Worm (Caenorhabditis elegans) whole organism, L2 larva: Measurements from ENCODE around the gene F38E1.3.

Source experiments
- C34F6.9 ChIP-seq: fragments of 150-350 bp; optimal IDR thresholded peaks from 2 replicates; lab custom pipeline; 2014; ENCODE audit warnings: missing biosample characterization, missing genetic modification characterization
- F13H6.1 ChIP-seq: sonication (generic microtip); optimal IDR thresholded peaks from 2 replicates; lab custom pipeline; 2016; ENCODE audit warnings: missing genetic modification characterization, missing compliant biosample characterization
- R02D3.7 ChIP-seq: fragments of 150-350 bp; optimal IDR thresholded peaks from 2 replicates; lab custom pipeline; 2014; ENCODE audit warnings: missing biosample characterization, missing genetic modification characterization
- Y55F3AM.14 ChIP-seq: fragments of 200-800 bp; sonication (Bioruptor generic); optimal IDR thresholded peaks from 2 replicates; lab custom pipeline; 2018; ENCODE audit warnings: mild to moderate bottlenecking, missing genetic modification characterization, missing compliant biosample characterization
- ZK546.5 ChIP-seq: sonication (generic microtip); optimal IDR thresholded peaks from 2 replicates; lab custom pipeline; 2017; ENCODE audit warnings: missing biosample characterization, missing genetic modification characterization
- alr-1 ChIP-seq: fragments of 150-350 bp; optimal IDR thresholded peaks from 2 replicates; lab custom pipeline; 2014; ENCODE audit warnings: missing biosample characterization, missing genetic modification characterization
- aly-2 ChIP-seq: fragments of 150-350 bp; optimal IDR thresholded peaks from 2 replicates; lab custom pipeline; 2014; ENCODE audit warnings: missing biosample characterization, missing genetic modification characterization
- ama-1 ChIP-seq: fragments of 150-350 bp; optimal IDR thresholded peaks from 2 replicates; lab custom pipeline; 2018; ENCODE audit warnings: inconsistent platforms
- blmp-1 ChIP-seq: sonication (generic microtip); optimal IDR thresholded peaks from 2 replicates; lab custom pipeline; 2017; ENCODE audit warnings: missing genetic modification characterization, mild to moderate bottlenecking, missing compliant biosample characterization, antibody characterized with exemption, moderate library complexity; ENCODE audit not compliant: insufficient read depth
- ceh-16 ChIP-seq: fragments of 150-350 bp; optimal IDR thresholded peaks from 2 replicates; lab custom pipeline; 2014; ENCODE audit warnings: missing biosample characterization, missing genetic modification characterization
- ceh-82 ChIP-seq: fragments of 150-350 bp; optimal IDR thresholded peaks from 2 replicates; lab custom pipeline; 2014; ENCODE audit warnings: missing biosample characterization, missing genetic modification characterization
- crh-2 ChIP-seq: sonication (generic microtip); optimal IDR thresholded peaks from 2 replicates; lab custom pipeline; 2017; ENCODE audit warnings: missing biosample characterization, missing genetic modification characterization
- egl-27 ChIP-seq: sonication (generic microtip); optimal IDR thresholded peaks from 3 replicates; lab custom pipeline; 2017; ENCODE audit warnings: missing biosample characterization, missing genetic modification reagents, missing genetic modification characterization
- elt-1 ChIP-seq: fragments of 150-350 bp; optimal IDR thresholded peaks from 2 replicates; lab custom pipeline; 2014; ENCODE audit warnings: missing biosample characterization, missing genetic modification characterization
- elt-3 ChIP-seq: sonication (generic microtip); optimal IDR thresholded peaks from 2 replicates; lab custom pipeline; 2017; ENCODE audit warnings: missing biosample characterization, missing genetic modification characterization
- fos-1 ChIP-seq: fragments of 150-350 bp; optimal IDR thresholded peaks from 2 replicates; lab custom pipeline; 2014; ENCODE audit warnings: missing biosample characterization, missing genetic modification characterization
- gmeb-1 ChIP-seq: fragments of 150-350 bp; optimal IDR thresholded peaks from 2 replicates; lab custom pipeline; 2014; ENCODE audit warnings: missing biosample characterization, missing genetic modification characterization
- lin-13 ChIP-seq: fragments of 150-350 bp; optimal IDR thresholded peaks from 2 replicates; lab custom pipeline; 2014; ENCODE audit warnings: missing biosample characterization, missing genetic modification reagents, missing genetic modification characterization
- lin-39 ChIP-seq: fragments of 150-350 bp; optimal IDR thresholded peaks from 2 replicates; lab custom pipeline; 2014; ENCODE audit warnings: missing biosample characterization, missing genetic modification reagents, missing genetic modification characterization
- lsy-2 ChIP-seq, 2 experiments: fragments of 150-350 bp in 1 of 2; sonication (generic microtip) in 1 of 2; optimal IDR thresholded peaks; 2 replicates each; lab custom pipeline; 2014 to 2017; ENCODE audit warnings: missing biosample characterization in 2 of 2, missing genetic modification characterization in 2 of 2
- mab-5 ChIP-seq: fragments of 150-350 bp; optimal IDR thresholded peaks from 2 replicates; lab custom pipeline; 2014; ENCODE audit warnings: missing biosample characterization, missing genetic modification characterization
- mdl-1 ChIP-seq, 2 experiments: fragments of 150-350 bp in 1 of 2; sonication (generic microtip) in 1 of 2; optimal IDR thresholded peaks; 2 replicates each; lab custom pipeline; 2017; ENCODE audit warnings: missing biosample characterization in 2 of 2, missing genetic modification characterization in 2 of 2
- nhr-10 ChIP-seq: sonication (generic microtip); optimal IDR thresholded peaks from 2 replicates; lab custom pipeline; 2017; ENCODE audit warnings: missing biosample characterization, missing genetic modification characterization
- nhr-11 ChIP-seq: fragments of 150-350 bp; optimal IDR thresholded peaks from 2 replicates; lab custom pipeline; 2014; ENCODE audit warnings: missing biosample characterization, missing genetic modification characterization
- nhr-12 ChIP-seq: fragments of 150-350 bp; optimal IDR thresholded peaks from 2 replicates; lab custom pipeline; 2014; ENCODE audit warnings: missing biosample characterization, missing genetic modification characterization
- nhr-129 ChIP-seq: fragments of 150-350 bp; optimal IDR thresholded peaks from 2 replicates; lab custom pipeline; 2014; ENCODE audit warnings: missing biosample characterization, missing genetic modification characterization
- nhr-21 ChIP-seq: fragments of 150-350 bp; optimal IDR thresholded peaks from 2 replicates; lab custom pipeline; 2014; ENCODE audit warnings: missing biosample characterization, missing genetic modification characterization
- nhr-23 ChIP-seq: fragments of 150-350 bp; optimal IDR thresholded peaks from 2 replicates; lab custom pipeline; 2014; ENCODE audit warnings: missing biosample characterization, missing genetic modification reagents, missing genetic modification characterization
- nhr-237 ChIP-seq: fragments of 150-350 bp; optimal IDR thresholded peaks from 2 replicates; lab custom pipeline; 2014; ENCODE audit warnings: missing biosample characterization, missing genetic modification characterization
- nhr-25 ChIP-seq: fragments of 150-350 bp; sonication (generic microtip); optimal IDR thresholded peaks from 3 replicates; lab custom pipeline; 2014; ENCODE audit warnings: missing biosample characterization, missing genetic modification characterization
- nhr-6 ChIP-seq: fragments of 150-350 bp; optimal IDR thresholded peaks from 2 replicates; lab custom pipeline; 2014; ENCODE audit warnings: missing biosample characterization, missing genetic modification characterization
- nhr-77 ChIP-seq: fragments of 150-350 bp; optimal IDR thresholded peaks from 2 replicates; lab custom pipeline; 2014; ENCODE audit warnings: missing biosample characterization, missing genetic modification characterization
- peb-1 ChIP-seq: fragments of 150-350 bp; optimal IDR thresholded peaks from 2 replicates; lab custom pipeline; 2014; ENCODE audit warnings: missing biosample characterization, missing genetic modification characterization
- sem-4 ChIP-seq: fragments of 150-350 bp; optimal IDR thresholded peaks from 2 replicates; lab custom pipeline; 2014; ENCODE audit warnings: missing biosample characterization, missing genetic modification reagents, missing genetic modification characterization
- skn-1 ChIP-seq: sonication (generic microtip); optimal IDR thresholded peaks from 2 replicates; lab custom pipeline; 2017; ENCODE audit warnings: missing biosample characterization, missing genetic modification characterization
- sma-3 ChIP-seq: sonication (generic microtip); optimal IDR thresholded peaks from 2 replicates; lab custom pipeline; 2016; ENCODE audit warnings: missing genetic modification reagents, missing genetic modification characterization, missing compliant biosample characterization
- sma-9 ChIP-seq, 2 experiments: fragments of 150-350 bp in 1 of 2; sonication (generic microtip) in 1 of 2; optimal IDR thresholded peaks; 2 replicates each; lab custom pipeline; 2014 to 2016; ENCODE audit warnings: missing genetic modification characterization in 2 of 2, mild to moderate bottlenecking in 1 of 2, missing biosample characterization in 1 of 2, missing compliant biosample characterization in 1 of 2, missing genetic modification reagents in 1 of 2, moderate library complexity in 1 of 2
- unc-55 ChIP-seq: fragments of 150-350 bp; sonication (generic microtip); optimal IDR thresholded peaks from 3 replicates; lab custom pipeline; 2014; ENCODE audit warnings: missing biosample characterization, missing genetic modification reagents, missing genetic modification characterization
- ztf-1 ChIP-seq: fragments of 200-800 bp; sonication (Bioruptor generic); conservative IDR thresholded peaks from 2 replicates; pipeline ENCODE4 v1.3.6; 2022; ENCODE audit warnings: missing genetic modification characterization, missing compliant biosample characterization
- ztf-11 ChIP-seq: sonication (generic microtip); optimal IDR thresholded peaks from 2 replicates; lab custom pipeline; 2017; ENCODE audit warnings: missing biosample characterization, missing genetic modification characterization
- ztf-4 ChIP-seq: fragments of 150-350 bp; optimal IDR thresholded peaks from 2 replicates; lab custom pipeline; 2014; ENCODE audit warnings: missing biosample characterization, missing genetic modification characterization

The F38E1.3 gene

DNA sequence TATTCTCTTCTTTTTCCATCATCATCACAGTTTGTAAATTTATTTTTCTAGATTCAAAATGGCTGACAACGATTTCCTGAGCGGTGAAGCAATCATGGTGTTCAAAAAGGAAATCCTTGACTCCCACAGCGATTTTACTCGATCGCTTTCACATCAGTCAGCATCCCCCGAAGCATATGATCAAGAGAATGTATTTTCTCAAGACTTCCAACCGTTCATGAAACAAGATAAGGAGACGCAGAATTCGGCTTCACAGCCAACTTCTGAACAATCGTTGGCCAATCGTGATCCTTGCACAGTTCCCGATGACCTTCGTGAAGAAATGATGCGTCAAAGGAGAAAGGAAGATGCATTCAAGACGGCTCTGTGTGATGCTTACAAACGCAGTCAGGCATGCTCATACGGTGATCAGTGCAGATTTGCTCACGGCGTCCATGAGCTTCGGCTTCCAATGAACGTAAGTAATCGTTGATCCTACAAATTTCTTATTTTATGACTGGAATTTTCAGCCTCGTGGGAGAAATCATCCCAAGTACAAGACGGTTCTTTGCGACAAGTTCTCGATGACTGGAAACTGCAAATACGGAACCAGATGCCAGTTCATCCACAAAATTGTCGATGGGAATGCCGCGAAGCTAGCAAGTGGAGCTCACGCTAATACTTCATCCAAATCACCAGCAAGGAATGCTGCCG, 38.2 kb downstream of the F38E1.3 start, which contains the start of gene pos-1:
Gene pos-1 (plus strand): TSS at position 51 of the 693 bp plus-strand sequence.
- TF ChIP-seq unc-55 (GFP tag; lab: Kevin White, UChicago) = no peak
- TF ChIP-seq mdl-1 (tag; optimal IDR thresholded peaks at IDR 0.05; lab: Kevin White, UChicago) = no peak
- TF ChIP-seq nhr-6 (tag; lab: Kevin White, UChicago) = no peak
- no peak for TF ChIP-seq nhr-10 (tag; lab: Kevin White, UChicago)
- no peak for TF ChIP-seq peb-1 (tag; lab: Kevin White, UChicago)
- no peak for TF ChIP-seq gmeb-1 (tag; lab: Kevin White, UChicago)
- TF ChIP-seq ama-1 (lab: Kevin White, UChicago) = no peak
- no peak for TF ChIP-seq ztf-1 (GFP tag; lab: Robert Waterston, UW)
- TF ChIP-seq nhr-23 = no peak
- TF ChIP-seq sem-4 (tag; lab: Kevin White, UChicago) = no peak
- TF ChIP-seq ztf-11 (tag; lab: Kevin White, UChicago) = no peak
- no peak for TF ChIP-seq sma-9 (GFP tag; optimal IDR thresholded peaks at IDR 0.05; lab: Kevin White, UChicago)
- no peak for TF ChIP-seq sma-9 (tag; optimal IDR thresholded peaks at IDR 0.05; lab: Kevin White, UChicago)

DNA sequence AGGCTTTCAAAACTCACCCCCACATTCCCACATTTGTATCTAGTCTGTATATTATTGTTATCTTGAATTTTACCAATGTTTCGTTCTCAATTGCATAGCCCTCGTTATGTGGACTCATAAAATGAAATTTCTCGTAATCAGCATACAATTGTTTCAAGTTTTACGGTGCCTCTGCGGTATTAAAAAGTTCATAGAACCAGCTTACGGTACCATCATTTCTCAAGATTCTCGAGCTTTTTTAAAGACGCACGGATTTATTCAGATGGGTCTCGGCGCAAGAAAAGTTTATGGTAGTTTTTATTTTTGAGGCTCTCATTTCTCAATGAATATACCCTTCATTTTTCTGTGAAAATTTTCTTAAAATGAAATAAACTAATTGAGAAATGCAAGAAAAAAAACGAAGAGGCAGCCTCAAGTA, 39.2 kb downstream of the F38E1.3 start:
- TF ChIP-seq egl-27 (tag; lab: Kevin White, UChicago) (no peak), nhr-21 (tag; lab: Kevin White, UChicago) (no peak), Y55F3AM.14 (GFP tag; lab: Kevin White, UChicago) (no peak), aly-2 (tag; lab: Kevin White, UChicago) (no peak), ztf-1 (GFP tag; lab: Robert Waterston, UW) (no peak), skn-1 (tag; lab: Kevin White, UChicago) (no peak), ZK546.5 (tag; lab: Kevin White, UChicago) (no peak), nhr-237 (tag; lab: Kevin White, UChicago) (no peak), nhr-11 (tag; lab: Kevin White, UChicago) (no peak), sem-4 (tag; lab: Kevin White, UChicago) (no peak), gmeb-1 (tag; lab: Kevin White, UChicago) (no peak), nhr-23 (no peak), mab-5 (tag; lab: Kevin White, UChicago) (no peak), unc-55 (GFP tag; lab: Kevin White, UChicago) (no peak), nhr-10 (tag; lab: Kevin White, UChicago) (no peak), fos-1 (tag; lab: Kevin White, UChicago) (no peak), lin-13 (no peak), ceh-16 (tag; lab: Kevin White, UChicago) (no peak), nhr-25 (tag; lab: Kevin White, UChicago) (no peak)

- TF ChIP-seq ztf-1 (GFP tag; lab: Robert Waterston, UW) = no peak
- no peak for TF ChIP-seq alr-1 (tag; lab: Kevin White, UChicago)
- no peak for TF ChIP-seq ZK546.5 (tag; lab: Kevin White, UChicago)
- TF ChIP-seq sma-3 (GFP tag; lab: Kevin White, UChicago) = no peak
- TF ChIP-seq elt-3 (tag; lab: Kevin White, UChicago) = no peak
Observed at ce11 chrV:8417271-8417670, 41.3 kb downstream of the F38E1.3 start.

- TF ChIP-seq nhr-12 (no peak), F13H6.1 (tag; lab: Kevin White, UChicago) (no peak), nhr-129 (peak; percentile 15), ceh-82 (tag; lab: Kevin White, UChicago) (no peak), nhr-23 (no peak), nhr-21 (tag; lab: Kevin White, UChicago) (no peak), R02D3.7 (tag; lab: Kevin White, UChicago) (no peak), C34F6.9 (tag; lab: Kevin White, UChicago) (no peak), nhr-237 (tag; lab: Kevin White, UChicago) (no peak), nhr-77 (tag; lab: Kevin White, UChicago) (no peak), elt-1 (tag; lab: Kevin White, UChicago) (no peak), peb-1 (tag; lab: Kevin White, UChicago) (no peak), nhr-25 (tag; lab: Kevin White, UChicago) (peak; percentile 35), ztf-4 (no peak), ceh-16 (tag; lab: Kevin White, UChicago) (no peak), lin-39 (tag; lab: Kevin White, UChicago) (no peak), fos-1 (tag; lab: Kevin White, UChicago) (peak; percentile 92), aly-2 (tag; lab: Kevin White, UChicago) (no peak), egl-27 (tag; lab: Kevin White, UChicago) (no peak), alr-1 (tag; lab: Kevin White, UChicago) (no peak), sma-9 (GFP tag; optimal IDR thresholded peaks at IDR 0.05; lab: Kevin White, UChicago) (peak; percentile 70), sma-9 (tag; optimal IDR thresholded peaks at IDR 0.05; lab: Kevin White, UChicago) (no peak), crh-2 (peak; percentile 41), lin-13 (no peak), blmp-1 (tag; lab: Kevin White, UChicago) (no peak), lsy-2 (tag; optimal IDR thresholded peaks at IDR 0.05; lab: Kevin White, UChicago) (no peak), Y55F3AM.14 (GFP tag; lab: Kevin White, UChicago) (no peak)
Observed at ce11 chrV:8424840-8425814, 49.2 kb downstream of the F38E1.3 start.
